Fruit fly (Drosophila melanogaster) whole organism, prepupa: ENCODE data around the gene CG33285.

ENCODE experiments used
- Blimp-1 ChIP-seq: fragments of 200-800 bp; sonication (Bioruptor generic); optimal IDR thresholded peaks from 3 replicates; lab custom pipeline; 2017; ENCODE audit warnings: missing biosample characterization, missing genetic modification characterization, mild to moderate bottlenecking, moderate library complexity, missing genetic modification reagents
- CG10631 ChIP-seq: fragments of 200-800 bp; sonication (Bioruptor generic); optimal IDR thresholded peaks from 2 replicates; lab custom pipeline; 2016; ENCODE audit warnings: missing biosample characterization, missing genetic modification characterization
- CG10669 ChIP-seq: fragments of 200-800 bp; sonication (Bioruptor generic); optimal IDR thresholded peaks from 3 replicates; lab custom pipeline; 2018; ENCODE audit warnings: missing biosample characterization, mild to moderate bottlenecking, missing genetic modification characterization, moderate library complexity
- CG11294 ChIP-seq: fragments of 200-800 bp; sonication (Bioruptor generic); IDR thresholded peaks from 2 replicates; pipeline ENCODE4 v1.3.6; 2022; ENCODE audit warnings: missing biosample characterization, missing genetic modification characterization
- CG11762 ChIP-seq: fragments of 200-800 bp; sonication (Bioruptor generic); optimal IDR thresholded peaks from 3 replicates; lab custom pipeline; 2016; ENCODE audit warnings: missing biosample characterization, missing genetic modification characterization; ENCODE audit not compliant: insufficient read depth
- CG11902 ChIP-seq: fragments of 200-800 bp; sonication (Bioruptor generic); optimal IDR thresholded peaks from 3 replicates; lab custom pipeline; 2016; ENCODE audit warnings: missing biosample characterization, missing genetic modification characterization
- CG15336 ChIP-seq: fragments of 200-800 bp; sonication (Bioruptor generic); IDR thresholded peaks from 2 replicates; pipeline ENCODE4 v1.3.6; 2022; ENCODE audit warnings: missing biosample characterization, missing genetic modification characterization
- CG1621 ChIP-seq: fragments of 200-800 bp; sonication (Bioruptor generic); optimal IDR thresholded peaks from 3 replicates; lab custom pipeline; 2018; ENCODE audit warnings: missing biosample characterization, mild to moderate bottlenecking, missing genetic modification characterization
- CG16779 ChIP-seq: fragments of 200-800 bp; sonication (Bioruptor generic); optimal IDR thresholded peaks from 3 replicates; lab custom pipeline; 2017; ENCODE audit warnings: missing biosample characterization, mild to moderate bottlenecking, missing genetic modification characterization
- CG3032 ChIP-seq: fragments of 200-800 bp; optimal IDR thresholded peaks from 2 replicates; lab custom pipeline; 2019; ENCODE audit warnings: missing biosample characterization, mild to moderate bottlenecking, missing genetic modification characterization, moderate library complexity
- CG31627 ChIP-seq: fragments of 200-800 bp; sonication (Bioruptor generic); optimal IDR thresholded peaks from 3 replicates; lab custom pipeline; 2016; ENCODE audit warnings: missing biosample characterization, missing genetic modification characterization
- CG32006 ChIP-seq: fragments of 200-800 bp; sonication (Bioruptor generic); optimal IDR thresholded peaks from 3 replicates; lab custom pipeline; 2017; ENCODE audit warnings: missing biosample characterization, mild to moderate bottlenecking, missing genetic modification characterization
- CG34406 ChIP-seq: fragments of 200-800 bp; sonication (Bioruptor generic); optimal IDR thresholded peaks from 3 replicates; lab custom pipeline; 2016; ENCODE audit warnings: missing biosample characterization, missing genetic modification characterization
- CG3919 ChIP-seq: fragments of 200-800 bp; sonication (Bioruptor generic); optimal IDR thresholded peaks from 3 replicates; lab custom pipeline; 2016; ENCODE audit warnings: missing biosample characterization, missing genetic modification characterization
- CG4318 ChIP-seq: fragments of 200-800 bp; sonication (Bioruptor generic); optimal IDR thresholded peaks from 3 replicates; lab custom pipeline; 2017; ENCODE audit warnings: missing biosample characterization, mild to moderate bottlenecking, missing genetic modification characterization
- CG6276 ChIP-seq: fragments of 200-800 bp; sonication (Bioruptor generic); optimal IDR thresholded peaks from 2 replicates; lab custom pipeline; 2017; ENCODE audit warnings: missing biosample characterization, mild to moderate bottlenecking, missing genetic modification characterization
- CG6792 ChIP-seq: fragments of 200-800 bp; sonication (Bioruptor generic); optimal IDR thresholded peaks from 3 replicates; lab custom pipeline; 2016; ENCODE audit warnings: missing biosample characterization, missing genetic modification characterization
- CG6808 ChIP-seq: fragments of 200-800 bp; sonication (Bioruptor generic); optimal IDR thresholded peaks from 3 replicates; lab custom pipeline; 2017; ENCODE audit warnings: missing biosample characterization, missing genetic modification characterization, mild to moderate bottlenecking, moderate library complexity, missing genetic modification reagents
- CG7368 ChIP-seq: fragments of 200-800 bp; sonication (Bioruptor generic); optimal IDR thresholded peaks from 3 replicates; lab custom pipeline; 2016; ENCODE audit warnings: missing biosample characterization, missing genetic modification characterization
- CG8319 ChIP-seq: fragments of 200-800 bp; sonication (Bioruptor generic); optimal IDR thresholded peaks from 3 replicates; lab custom pipeline; 2016; ENCODE audit warnings: missing biosample characterization, missing genetic modification characterization
- CG8632 ChIP-seq: fragments of 200-800 bp; sonication (Bioruptor generic); optimal IDR thresholded peaks from 3 replicates; lab custom pipeline; 2016; ENCODE audit warnings: missing biosample characterization, missing genetic modification characterization
- CG9139 ChIP-seq: fragments of 200-800 bp; sonication (Bioruptor generic); optimal IDR thresholded peaks from 3 replicates; lab custom pipeline; 2017; ENCODE audit warnings: missing biosample characterization, mild to moderate bottlenecking, missing genetic modification characterization
- Eip78C ChIP-seq: fragments of 200-800 bp; sonication (Bioruptor generic); peaks from one replicate; lab custom pipeline; 2016; ENCODE audit warnings: missing biosample characterization, missing genetic modification characterization
- Eip93F ChIP-seq: fragments of 200-800 bp; sonication (Bioruptor generic); optimal IDR thresholded peaks from 2 replicates; lab custom pipeline; 2016; ENCODE audit warnings: missing biosample characterization, mild to moderate bottlenecking, missing genetic modification characterization
- Gug ChIP-seq: fragments of 200-800 bp; sonication (Bioruptor generic); IDR thresholded peaks from 2 replicates; pipeline ENCODE4 v1.3.6; 2022; ENCODE audit warnings: missing biosample characterization, missing genetic modification characterization
- Hr38 ChIP-seq: sonication (Bioruptor generic); optimal IDR thresholded peaks from 2 replicates; lab custom pipeline; 2016; ENCODE audit warnings: missing biosample characterization, missing genetic modification characterization
- Hr39 ChIP-seq: fragments of 200-800 bp; sonication (Bioruptor generic); optimal IDR thresholded peaks from 2 replicates; lab custom pipeline; 2016; ENCODE audit warnings: missing biosample characterization, missing genetic modification characterization
- Hr4 ChIP-seq: fragments of 200-800 bp; sonication (Bioruptor generic); optimal IDR thresholded peaks from 3 replicates; lab custom pipeline; 2016; ENCODE audit warnings: missing biosample characterization, missing genetic modification characterization
- Met ChIP-seq: fragments of 200-800 bp; sonication (Bioruptor generic); optimal IDR thresholded peaks from 3 replicates; lab custom pipeline; 2016; ENCODE audit warnings: missing biosample characterization, missing genetic modification characterization
- Smox ChIP-seq: fragments of 200-800 bp; sonication (Bioruptor generic); optimal IDR thresholded peaks from 3 replicates; lab custom pipeline; 2016; ENCODE audit warnings: missing biosample characterization, missing genetic modification characterization
- Sox14 ChIP-seq: fragments of 200-800 bp; sonication (Bioruptor generic); optimal IDR thresholded peaks from 3 replicates; lab custom pipeline; 2016; ENCODE audit warnings: missing biosample characterization, missing genetic modification characterization
- Sox15 ChIP-seq: fragments of 200-800 bp; sonication (Bioruptor generic); optimal IDR thresholded peaks from 3 replicates; lab custom pipeline; 2016; ENCODE audit warnings: missing biosample characterization, missing genetic modification characterization
- achi ChIP-seq: fragments of 200-800 bp; sonication (Bioruptor generic); optimal IDR thresholded peaks from 3 replicates; lab custom pipeline; 2016; ENCODE audit warnings: missing biosample characterization, missing genetic modification characterization
- acj6 ChIP-seq: fragments of 200-800 bp; sonication (Bioruptor generic); optimal IDR thresholded peaks from 3 replicates; lab custom pipeline; 2016; ENCODE audit warnings: missing biosample characterization, missing genetic modification characterization
- dac ChIP-seq: fragments of 200-800 bp; sonication (Bioruptor generic); optimal IDR thresholded peaks from 2 replicates; lab custom pipeline; 2017; ENCODE audit warnings: missing biosample characterization, mild to moderate bottlenecking, missing genetic modification characterization
- dsx ChIP-seq: fragments of 200-800 bp; optimal IDR thresholded peaks from 3 replicates; lab custom pipeline; 2019; ENCODE audit warnings: missing biosample characterization, mild to moderate bottlenecking, missing genetic modification characterization, moderate library complexity; ENCODE audit not compliant: poor library complexity, severe bottlenecking
- eg ChIP-seq: fragments of 200-800 bp; sonication (Bioruptor generic); IDR thresholded peaks from 3 replicates; pipeline ENCODE4 v1.3.6; 2022; ENCODE audit warnings: missing biosample characterization, missing genetic modification characterization
- esn ChIP-seq: fragments of 200-800 bp; sonication (Bioruptor generic); optimal IDR thresholded peaks from 2 replicates; lab custom pipeline; 2016; ENCODE audit warnings: missing biosample characterization, mild to moderate bottlenecking, missing genetic modification characterization, moderate library complexity
- fd59A ChIP-seq: fragments of 200-800 bp; sonication (Bioruptor generic); optimal IDR thresholded peaks from 2 replicates; lab custom pipeline; 2017; ENCODE audit warnings: missing biosample characterization, mild to moderate bottlenecking, missing genetic modification characterization, missing genetic modification reagents
- fd85E ChIP-seq: fragments of 200-800 bp; sonication (Bioruptor generic); optimal IDR thresholded peaks from 3 replicates; lab custom pipeline; 2016; ENCODE audit warnings: missing biosample characterization, missing genetic modification characterization
- net ChIP-seq: fragments of 200-800 bp; sonication (Bioruptor generic); optimal IDR thresholded peaks from 3 replicates; lab custom pipeline; 2016; ENCODE audit warnings: missing biosample characterization, missing genetic modification characterization
- pdm3 ChIP-seq: fragments of 200-800 bp; sonication (Bioruptor generic); optimal IDR thresholded peaks from 3 replicates; lab custom pipeline; 2016; ENCODE audit warnings: missing biosample characterization, missing genetic modification characterization
- salr ChIP-seq, 2 experiments: fragments of 200-800 bp; sonication (Bioruptor generic); optimal IDR thresholded peaks; 3 replicates each; lab custom pipeline; 2016 to 2018; ENCODE audit warnings: missing biosample characterization in 2 of 2, missing genetic modification characterization in 2 of 2, mild to moderate bottlenecking in 1 of 2
- spab ChIP-seq: fragments of 200-800 bp; sonication (Bioruptor generic); optimal IDR thresholded peaks from 2 replicates; lab custom pipeline; 2017; ENCODE audit warnings: missing biosample characterization, mild to moderate bottlenecking, missing genetic modification characterization, missing genetic modification reagents
- topi ChIP-seq: fragments of 200-800 bp; sonication (Bioruptor generic); optimal IDR thresholded peaks from 3 replicates; lab custom pipeline; 2016; ENCODE audit warnings: missing biosample characterization, missing genetic modification characterization
- vri ChIP-seq: fragments of 200-800 bp; sonication (Bioruptor generic); optimal IDR thresholded peaks from 3 replicates; lab custom pipeline; 2016; ENCODE audit warnings: missing biosample characterization, mild to moderate bottlenecking, missing genetic modification characterization

Gene CG33285

dm6 chr3L:21056792-21057567 lies 31.8 kb downstream of the CG33285 start (continued):
- peak; percentile 36 for TF ChIP-seq CG6276 (GFP tag; lab: Kevin White, UChicago)
- TF ChIP-seq CG3032 = peak; percentile 33
- peak; percentile 53 for TF ChIP-seq net (GFP tag; lab: Kevin White, UChicago)
- peak; percentile 45 for TF ChIP-seq CG6808
- TF ChIP-seq CG11294 (GFP tag; lab: Robert Waterston, UW) = peak; percentile 16; the same call in 1 of the 2 replicates
- TF ChIP-seq CG3919 (GFP tag; lab: Kevin White, UChicago) = peak; percentile 63
- peak; percentile 25; the same call in 1 of the 3 replicates for TF ChIP-seq eg
- no peak for TF ChIP-seq CG9139 (GFP tag; lab: Kevin White, UChicago)
- TF ChIP-seq Eip78C (GFP tag; lab: Kevin White, UChicago) = peak; percentile 96
- TF ChIP-seq salr (GFP tag; optimal IDR thresholded peaks at IDR 0.05; lab: Kevin White, UChicago) = peak in 1 of 2 experiments; percentile 83
- TF ChIP-seq spab = peak; percentile 52
- no peak for TF ChIP-seq Hr38 (GFP tag; lab: Kevin White, UChicago)
- TF ChIP-seq Sox14 (GFP tag; lab: Kevin White, UChicago) = peak; percentile 66
- peak; percentile 46 for TF ChIP-seq CG7368 (GFP tag; lab: Kevin White, UChicago)
- no peak for TF ChIP-seq vri
- TF ChIP-seq Hr39 (GFP tag; lab: Kevin White, UChicago) = peak; percentile 76
- TF ChIP-seq CG16779 = peak; percentile 26
- peak; percentile 80 for TF ChIP-seq esn (GFP tag; lab: Kevin White, UChicago)
- peak; percentile 60 for TF ChIP-seq achi
- TF ChIP-seq CG15336 (GFP tag; lab: Robert Waterston, UW) = no peak
- TF ChIP-seq acj6 = peak; percentile 66
- TF ChIP-seq Gug (GFP tag; lab: Robert Waterston, UW) = no peak
- TF ChIP-seq Eip93F (GFP tag; lab: Kevin White, UChicago) = no peak
- TF ChIP-seq dac = peak; percentile 5
- TF ChIP-seq CG11902 (GFP tag; lab: Kevin White, UChicago) = peak; percentile 51
- peak; percentile 40 for TF ChIP-seq CG11762 (GFP tag; lab: Kevin White, UChicago)
- TF ChIP-seq CG31627 (GFP tag; lab: Kevin White, UChicago) = peak; percentile 77
- peak; percentile 75 for TF ChIP-seq Met (GFP tag; lab: Kevin White, UChicago)
- TF ChIP-seq fd59A (GFP tag; lab: Kevin White, UChicago) = peak; percentile 52
- TF ChIP-seq Blimp-1 = peak; percentile 13
- TF ChIP-seq, all 60 proteins: peak for 49

DNA sequence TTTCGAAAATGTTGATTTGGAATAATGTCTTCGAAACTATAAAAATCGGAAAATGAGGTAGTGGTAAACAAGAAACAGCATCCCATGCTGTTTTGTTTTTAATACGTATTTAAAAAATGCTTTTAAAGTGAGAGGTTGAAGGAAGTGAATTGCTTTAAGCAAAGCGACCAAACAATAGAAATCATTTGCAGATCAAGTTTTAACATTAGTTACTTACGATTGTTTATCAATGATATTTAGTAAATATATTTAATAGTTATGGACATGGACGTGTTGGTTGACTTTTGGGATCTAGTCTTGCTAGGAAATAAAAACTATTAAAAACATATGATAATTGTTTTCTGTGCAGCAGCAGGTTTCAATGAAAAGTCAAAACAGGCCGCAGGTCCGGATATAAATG lies 32.5 kb downstream of the CG33285 start:
- peak; percentile 66 for TF ChIP-seq CG4318 (GFP tag; lab: Kevin White, UChicago)
- TF ChIP-seq CG7368 (GFP tag; lab: Kevin White, UChicago) = no peak
- peak; percentile 53 for TF ChIP-seq CG6276 (GFP tag; lab: Kevin White, UChicago)
- TF ChIP-seq dsx (GFP tag; lab: Kevin White, UChicago) = no peak
- peak; percentile 11 for TF ChIP-seq CG11762 (GFP tag; lab: Kevin White, UChicago)
- TF ChIP-seq Blimp-1 = no peak
- TF ChIP-seq CG8632 (GFP tag; lab: Kevin White, UChicago) = peak; percentile 31
- peak; percentile 40 for TF ChIP-seq net (GFP tag; lab: Kevin White, UChicago)
- peak; percentile 4 for TF ChIP-seq Met (GFP tag; lab: Kevin White, UChicago)
- TF ChIP-seq CG15336 (GFP tag; lab: Robert Waterston, UW) = peak; percentile 11; the same call in 1 of the 2 replicates
- no peak for TF ChIP-seq CG1621 (tag; lab: Kevin White, UChicago)
- peak; percentile 9 for TF ChIP-seq CG3032
- peak; percentile 56 for TF ChIP-seq pdm3
- TF ChIP-seq achi = peak; percentile 17
- TF ChIP-seq CG31627 (GFP tag; lab: Kevin White, UChicago) = no peak
- TF ChIP-seq Smox (GFP tag; lab: Kevin White, UChicago) = no peak
- TF ChIP-seq fd85E (GFP tag; lab: Kevin White, UChicago) = no peak
- TF ChIP-seq Sox15 = no peak
- peak; percentile 75 for TF ChIP-seq CG32006 (GFP tag; lab: Kevin White, UChicago)
- no peak for TF ChIP-seq topi
- TF ChIP-seq CG6808 = peak; percentile 35
- peak; percentile 25 for TF ChIP-seq CG10669 (GFP tag; lab: Kevin White, UChicago)
- peak; percentile 78 for TF ChIP-seq Eip78C (GFP tag; lab: Kevin White, UChicago)
- peak; percentile 5 for TF ChIP-seq spab
- TF ChIP-seq Sox14 (GFP tag; lab: Kevin White, UChicago) = peak; percentile 2
- peak; percentile 34 for TF ChIP-seq CG6792 (GFP tag; lab: Kevin White, UChicago)
- TF ChIP-seq CG8319 = no peak
- no peak for TF ChIP-seq Hr38 (GFP tag; lab: Kevin White, UChicago)
- TF ChIP-seq CG3919 (GFP tag; lab: Kevin White, UChicago) = peak; percentile 39
- TF ChIP-seq CG34406 (GFP tag; lab: Kevin White, UChicago) = no peak
- TF ChIP-seq CG10631 (GFP tag; lab: Kevin White, UChicago) = peak; percentile 40
- TF ChIP-seq Hr4 (GFP tag; lab: Kevin White, UChicago) = peak; percentile 48
